Fruit fly (Drosophila melanogaster): ENCODE measurements around the gene Or23a.

Or23a gene

dm6 chr2L:2653749-2654148, at the start of gene Or23a:
Gene Or23a (plus strand): TSS chr2L:2654049.
- no peak for TF ChIP-seq psq (optimal IDR thresholded peaks at IDR 0.05)
- TF ChIP-seq ttk (optimal IDR thresholded peaks at IDR 0.05): no peak
- TF ChIP-seq h (optimal IDR thresholded peaks at IDR 0.05): no peak
- TF ChIP-seq Myc (optimal IDR thresholded peaks at IDR 0.05): no peak
- TF ChIP-seq Sin3A (optimal IDR thresholded peaks at IDR 0.05): no peak
- TF ChIP-seq insv (optimal IDR thresholded peaks at IDR 0.05): no peak

dm6 chr2L:2606725-2607124, 47.1 kb upstream of the Or23a start:
- TF ChIP-seq insv (optimal IDR thresholded peaks at IDR 0.05) (no peak), Myc (optimal IDR thresholded peaks at IDR 0.05) (no peak), Sin3A (optimal IDR thresholded peaks at IDR 0.05) (no peak), psq (optimal IDR thresholded peaks at IDR 0.05) (no peak), h (optimal IDR thresholded peaks at IDR 0.05) (no peak), ttk (optimal IDR thresholded peaks at IDR 0.05) (no peak)

dm6 chr2L:2609694-2610093, 44.2 kb upstream of the Or23a start, which contains the start of gene CG15395:
Gene CG15395 (plus strand): TSS chr2L:2609994.
- TF ChIP-seq Sin3A (optimal IDR thresholded peaks at IDR 0.05): no peak
- TF ChIP-seq psq (optimal IDR thresholded peaks at IDR 0.05): no peak
- TF ChIP-seq h (optimal IDR thresholded peaks at IDR 0.05): no peak
- no peak for TF ChIP-seq insv (optimal IDR thresholded peaks at IDR 0.05)
- no peak for TF ChIP-seq ttk (optimal IDR thresholded peaks at IDR 0.05)
- no peak for TF ChIP-seq Myc (optimal IDR thresholded peaks at IDR 0.05)

dm6 chr2L:2619887-2620286, 34.0 kb upstream of the Or23a start, which contains the start of gene CG43403:
Gene CG43403 (plus strand): TSS chr2L:2620187.
- TF ChIP-seq h (optimal IDR thresholded peaks at IDR 0.05) (no peak), psq (optimal IDR thresholded peaks at IDR 0.05) (no peak), ttk (optimal IDR thresholded peaks at IDR 0.05) (no peak), insv (optimal IDR thresholded peaks at IDR 0.05) (no peak), Myc (optimal IDR thresholded peaks at IDR 0.05) (no peak), Sin3A (optimal IDR thresholded peaks at IDR 0.05) (no peak)

dm6 chr2L:2623947-2624346, 29.9 kb upstream of the Or23a start:
- TF ChIP-seq Sin3A (optimal IDR thresholded peaks at IDR 0.05) (no peak), psq (optimal IDR thresholded peaks at IDR 0.05) (no peak), insv (optimal IDR thresholded peaks at IDR 0.05) (no peak), Myc (optimal IDR thresholded peaks at IDR 0.05) (no peak)

- TF ChIP-seq insv (optimal IDR thresholded peaks at IDR 0.05): no peak
- TF ChIP-seq psq (optimal IDR thresholded peaks at IDR 0.05): no peak
Observed at dm6 chr2L:2627507-2627906, 26.3 kb upstream of the Or23a start.

dm6 chr2L:2628760-2629159, 25.1 kb upstream of the Or23a start:
- TF ChIP-seq psq (optimal IDR thresholded peaks at IDR 0.05): no peak
- TF ChIP-seq Myc (optimal IDR thresholded peaks at IDR 0.05): no peak
- no peak for TF ChIP-seq insv (optimal IDR thresholded peaks at IDR 0.05)
- no peak for TF ChIP-seq h (optimal IDR thresholded peaks at IDR 0.05)
- no peak for TF ChIP-seq Sin3A (optimal IDR thresholded peaks at IDR 0.05)
- TF ChIP-seq ttk (optimal IDR thresholded peaks at IDR 0.05): no peak

- TF ChIP-seq Myc (optimal IDR thresholded peaks at IDR 0.05) (no peak), ttk (optimal IDR thresholded peaks at IDR 0.05) (no peak), psq (optimal IDR thresholded peaks at IDR 0.05) (no peak), insv (optimal IDR thresholded peaks at IDR 0.05) (no peak), Sin3A (optimal IDR thresholded peaks at IDR 0.05) (no peak), h (optimal IDR thresholded peaks at IDR 0.05) (no peak)
Observed at dm6 chr2L:2636326-2637001, 17.4 kb upstream of the Or23a start.

dm6 chr2L:2637002-2637377, 16.9 kb upstream of the Or23a start:
- TF ChIP-seq psq (optimal IDR thresholded peaks at IDR 0.05) (no peak), insv (optimal IDR thresholded peaks at IDR 0.05) (no peak), ttk (optimal IDR thresholded peaks at IDR 0.05) (no peak), h (optimal IDR thresholded peaks at IDR 0.05) (no peak), Sin3A (optimal IDR thresholded peaks at IDR 0.05) (no peak), Myc (optimal IDR thresholded peaks at IDR 0.05) (no peak)

- TF ChIP-seq ttk (optimal IDR thresholded peaks at IDR 0.05) (no peak), Sin3A (optimal IDR thresholded peaks at IDR 0.05) (no peak), psq (optimal IDR thresholded peaks at IDR 0.05) (no peak), h (optimal IDR thresholded peaks at IDR 0.05) (no peak), insv (optimal IDR thresholded peaks at IDR 0.05) (no peak), Myc (optimal IDR thresholded peaks at IDR 0.05) (no peak)
Observed at dm6 chr2L:2647620-2648019, 6.2 kb upstream of the Or23a start, which contains the start of the genes CG9962 and CG43851. Gene CG9962 (minus strand): TSS chr2L:2647720. Gene CG43851 (plus strand): TSS chr2L:2647886.

- TF ChIP-seq insv (optimal IDR thresholded peaks at IDR 0.05) (no peak), psq (optimal IDR thresholded peaks at IDR 0.05) (no peak)
Observed at dm6 chr2L:2652314-2652713, 1.5 kb upstream of the Or23a start, which contains the start of gene CG33125. Gene CG33125 (minus strand): TSS chr2L:2652414.

dm6 chr2L:2652746-2653145, 1.1 kb upstream of the Or23a start, which contains the start of gene Prosbeta4R1:
Gene Prosbeta4R1 (plus strand): TSS chr2L:2653046.
- TF ChIP-seq ttk (optimal IDR thresholded peaks at IDR 0.05) (no peak), Myc (optimal IDR thresholded peaks at IDR 0.05) (no peak), insv (optimal IDR thresholded peaks at IDR 0.05) (no peak), psq (optimal IDR thresholded peaks at IDR 0.05) (no peak), h (optimal IDR thresholded peaks at IDR 0.05) (no peak), Sin3A (optimal IDR thresholded peaks at IDR 0.05) (no peak)

dm6 chr2L:2655094-2655493, 1.2 kb downstream of the Or23a start, which contains the start of gene Prosbeta4R2:
Gene Prosbeta4R2 (plus strand): TSS chr2L:2655394.
- TF ChIP-seq Sin3A (optimal IDR thresholded peaks at IDR 0.05) (no peak), ttk (optimal IDR thresholded peaks at IDR 0.05) (no peak)
